Worm (Caenorhabditis elegans): ENCODE data around the gene ZK593.2.
A peak's percentile ranks its signal among the peaks of the same experiment; 100 is the strongest.

ZK593.2 gene

ce11 chrIV:10913081-10913480, at the start of gene ZK593.2:
Gene ZK593.2 (plus strand): TSS chrIV:10913381.
- no peak for TF ChIP-seq ztf-23 (GFP tag; IDR thresholded peaks at IDR 0.05)
- TF ChIP-seq flt-1 (GFP tag; IDR thresholded peaks at IDR 0.05) = no peak
- no peak for TF ChIP-seq T22C8.4 (GFP tag; IDR thresholded peaks at IDR 0.05)
- TF ChIP-seq ref-1 (GFP tag; conservative IDR thresholded peaks at IDR 0.05) = no peak
- no peak for TF ChIP-seq tab-1 (GFP tag; IDR thresholded peaks at IDR 0.05)
- no peak for TF ChIP-seq ztf-29 (GFP tag; IDR thresholded peaks at IDR 0.05)
- no peak for TF ChIP-seq med-1 (GFP tag; optimal IDR thresholded peaks at IDR 0.05; ENCODE audit: insufficient read depth)
- TF ChIP-seq klf-2 (GFP tag; conservative IDR thresholded peaks at IDR 0.05) = no peak
- no peak for TF ChIP-seq cog-1 (tag; optimal IDR thresholded peaks at IDR 0.05)

- no peak for TF ChIP-seq ztf-29 (GFP tag; IDR thresholded peaks at IDR 0.05)
- TF ChIP-seq T22C8.4 (GFP tag; IDR thresholded peaks at IDR 0.05) = no peak
- no peak for TF ChIP-seq flt-1 (GFP tag; IDR thresholded peaks at IDR 0.05)
- no peak for TF ChIP-seq klf-2 (GFP tag; conservative IDR thresholded peaks at IDR 0.05)
- no peak for TF ChIP-seq med-1 (GFP tag; optimal IDR thresholded peaks at IDR 0.05; ENCODE audit: insufficient read depth)
- no peak for TF ChIP-seq ztf-23 (GFP tag; IDR thresholded peaks at IDR 0.05)
- TF ChIP-seq tab-1 (GFP tag; IDR thresholded peaks at IDR 0.05) = no peak
- no peak for TF ChIP-seq cog-1 (tag; optimal IDR thresholded peaks at IDR 0.05)
- TF ChIP-seq ref-1 (GFP tag; conservative IDR thresholded peaks at IDR 0.05) = no peak
These were observed 49.1 kb upstream of the ZK593.2 start, which contains the start of gene nish-1 for ce11 chrIV:10864031-10864430. Gene nish-1 (plus strand): TSS chrIV:10864331.

- TF ChIP-seq med-1 (GFP tag; optimal IDR thresholded peaks at IDR 0.05; ENCODE audit: insufficient read depth) (no peak), ztf-29 (GFP tag; IDR thresholded peaks at IDR 0.05) (peak; percentile 67; the same call in 1 of the 2 replicates), tab-1 (GFP tag; IDR thresholded peaks at IDR 0.05) (0 out of 2 replicates have a peak, but pooled peaks have one; percentile 4)
These were observed 45.6 kb upstream of the ZK593.2 start for ce11 chrIV:10867370-10868146.

ce11 chrIV:10868629-10869251, 44.4 kb upstream of the ZK593.2 start, which contains the start of gene F13E9.11:
Gene F13E9.11 (minus strand): TSS chrIV:10869135.
- 0 out of 2 replicates have a peak, but pooled peaks have one; percentile 50 for TF ChIP-seq flt-1 (GFP tag; IDR thresholded peaks at IDR 0.05)
- peak; percentile 18; the same call in 1 of the 2 replicates for TF ChIP-seq ztf-23 (GFP tag; IDR thresholded peaks at IDR 0.05)
- peak; percentile 51; the same call in 1 of the 2 replicates for TF ChIP-seq tab-1 (GFP tag; IDR thresholded peaks at IDR 0.05)
- TF ChIP-seq cog-1 (tag; optimal IDR thresholded peaks at IDR 0.05) = no peak

ce11 chrIV:10869642-10870041, 43.5 kb upstream of the ZK593.2 start:
- TF ChIP-seq tab-1 (GFP tag; IDR thresholded peaks at IDR 0.05) (0 out of 2 replicates have a peak, but pooled peaks have one; percentile 65), med-1 (GFP tag; optimal IDR thresholded peaks at IDR 0.05; ENCODE audit: insufficient read depth) (no peak)

ce11 chrIV:10870158-10870557, 43.0 kb upstream of the ZK593.2 start:
- TF ChIP-seq flt-1 (GFP tag; IDR thresholded peaks at IDR 0.05) (0 out of 2 replicates have a peak, but pooled peaks have one; percentile 4), tab-1 (GFP tag; IDR thresholded peaks at IDR 0.05) (no peak), med-1 (GFP tag; optimal IDR thresholded peaks at IDR 0.05; ENCODE audit: insufficient read depth) (no peak)

- TF ChIP-seq tab-1 (GFP tag; IDR thresholded peaks at IDR 0.05) (no peak), ztf-29 (GFP tag; IDR thresholded peaks at IDR 0.05) (no peak), T22C8.4 (GFP tag; IDR thresholded peaks at IDR 0.05) (no peak), cog-1 (tag; optimal IDR thresholded peaks at IDR 0.05) (no peak), ref-1 (GFP tag; conservative IDR thresholded peaks at IDR 0.05) (no peak), med-1 (GFP tag; optimal IDR thresholded peaks at IDR 0.05; ENCODE audit: insufficient read depth) (no peak), klf-2 (GFP tag; conservative IDR thresholded peaks at IDR 0.05) (no peak), flt-1 (GFP tag; IDR thresholded peaks at IDR 0.05) (no peak), ztf-23 (GFP tag; IDR thresholded peaks at IDR 0.05) (no peak)
These were observed 38.7 kb upstream of the ZK593.2 start, which contains the start of gene F13E9.12 for ce11 chrIV:10874527-10874926. Gene F13E9.12 (minus strand): TSS chrIV:10874627.

ce11 chrIV:10876844-10877243, 36.3 kb upstream of the ZK593.2 start, which contains the start of gene fipr-14:
Gene fipr-14 (plus strand): TSS chrIV:10877144.
- no peak for TF ChIP-seq ztf-23 (GFP tag; IDR thresholded peaks at IDR 0.05)
- no peak for TF ChIP-seq ztf-29 (GFP tag; IDR thresholded peaks at IDR 0.05)
- TF ChIP-seq T22C8.4 (GFP tag; IDR thresholded peaks at IDR 0.05) = no peak
- no peak for TF ChIP-seq flt-1 (GFP tag; IDR thresholded peaks at IDR 0.05)
- TF ChIP-seq ref-1 (GFP tag; conservative IDR thresholded peaks at IDR 0.05) = no peak
- TF ChIP-seq med-1 (GFP tag; optimal IDR thresholded peaks at IDR 0.05; ENCODE audit: insufficient read depth) = no peak
- TF ChIP-seq cog-1 (tag; optimal IDR thresholded peaks at IDR 0.05) = no peak
- TF ChIP-seq tab-1 (GFP tag; IDR thresholded peaks at IDR 0.05) = no peak
- TF ChIP-seq klf-2 (GFP tag; conservative IDR thresholded peaks at IDR 0.05) = no peak

- no peak for TF ChIP-seq ref-1 (GFP tag; conservative IDR thresholded peaks at IDR 0.05)
These were observed 33.6 kb upstream of the ZK593.2 start, which contains the start of gene sdz-13 for ce11 chrIV:10879542-10879941. Gene sdz-13 (minus strand): TSS chrIV:10879642.

ce11 chrIV:10880264-10880663, 32.9 kb upstream of the ZK593.2 start, which contains the start of gene fipr-15:
Gene fipr-15 (plus strand): TSS chrIV:10880564.
- TF ChIP-seq flt-1 (GFP tag; IDR thresholded peaks at IDR 0.05) = no peak
- no peak for TF ChIP-seq klf-2 (GFP tag; conservative IDR thresholded peaks at IDR 0.05)
- TF ChIP-seq cog-1 (tag; optimal IDR thresholded peaks at IDR 0.05) = no peak
- no peak for TF ChIP-seq med-1 (GFP tag; optimal IDR thresholded peaks at IDR 0.05; ENCODE audit: insufficient read depth)
- no peak for TF ChIP-seq T22C8.4 (GFP tag; IDR thresholded peaks at IDR 0.05)
- no peak for TF ChIP-seq ztf-23 (GFP tag; IDR thresholded peaks at IDR 0.05)
- TF ChIP-seq ref-1 (GFP tag; conservative IDR thresholded peaks at IDR 0.05) = no peak
- TF ChIP-seq ztf-29 (GFP tag; IDR thresholded peaks at IDR 0.05) = no peak
- TF ChIP-seq tab-1 (GFP tag; IDR thresholded peaks at IDR 0.05) = no peak

Measured in whole organism, midembryonic.